Fruit fly (Drosophila melanogaster) whole organism, embryonic: Measurements from ENCODE around the gene stv.
A peak's percentile ranks its signal among the peaks of the same experiment; 100 is the strongest.

ENCODE experiments used
- Atf6 ChIP-seq: fragments of 200-800 bp; sonication (Bioruptor generic); IDR thresholded peaks from 2 replicates; pipeline ENCODE4 v1.3.6; 2022; ENCODE audit warnings: missing biosample characterization, missing genetic modification characterization
- BEAF-32 ChIP-seq: fragments of 200-800 bp; sonication (Bioruptor generic); optimal IDR thresholded peaks from 3 replicates; lab custom pipeline; 2017; ENCODE audit warnings: missing biosample characterization, missing genetic modification characterization, mild to moderate bottlenecking, moderate library complexity, missing genetic modification reagents
- Bteb2 ChIP-seq: fragments of 200-800 bp; sonication (Bioruptor generic); optimal IDR thresholded peaks from 2 replicates; lab custom pipeline; 2016; ENCODE audit warnings: missing biosample characterization, missing genetic modification characterization
- CG10654 ChIP-seq: fragments of 200-800 bp; sonication (Bioruptor generic); optimal IDR thresholded peaks from 2 replicates; lab custom pipeline; 2016; ENCODE audit warnings: missing biosample characterization, missing genetic modification characterization
- CG1233 ChIP-seq: fragments of 200-800 bp; sonication (Bioruptor generic); optimal IDR thresholded peaks from 4 replicates; lab custom pipeline; 2018; ENCODE audit warnings: missing biosample characterization, mild to moderate bottlenecking, missing genetic modification characterization
- CG12769 ChIP-seq: fragments of 200-800 bp; sonication (Bioruptor generic); optimal IDR thresholded peaks from 2 replicates; lab custom pipeline; 2019; ENCODE audit warnings: missing biosample characterization, mild to moderate bottlenecking, missing genetic modification characterization, moderate library complexity
- CG13287 ChIP-seq: fragments of 200-800 bp; sonication (Bioruptor generic); IDR thresholded peaks from 2 replicates; pipeline ENCODE4 v1.3.6; 2022; ENCODE audit warnings: missing biosample characterization, missing genetic modification characterization; ENCODE audit not compliant: partially characterized antibody
- CG13296 ChIP-seq: fragments of 200-800 bp; sonication (Bioruptor generic); optimal IDR thresholded peaks from 3 replicates; lab custom pipeline; 2018; ENCODE audit warnings: missing biosample characterization, mild to moderate bottlenecking, missing genetic modification characterization
- CG13894 ChIP-seq: fragments of 200-800 bp; sonication (Bioruptor generic); optimal IDR thresholded peaks from 3 replicates; lab custom pipeline; 2018; ENCODE audit warnings: missing biosample characterization, mild to moderate bottlenecking, missing genetic modification characterization, moderate library complexity
- CG1603 ChIP-seq: fragments of 200-800 bp; sonication (Bioruptor generic); optimal IDR thresholded peaks from 2 replicates; lab custom pipeline; 2019; ENCODE audit warnings: missing biosample characterization, mild to moderate bottlenecking, missing genetic modification characterization, moderate library complexity
- CG18599 ChIP-seq: fragments of 200-800 bp; sonication (Bioruptor generic); optimal IDR thresholded peaks from 3 replicates; lab custom pipeline; 2017; ENCODE audit warnings: missing biosample characterization, missing genetic modification characterization, mild to moderate bottlenecking, moderate library complexity, missing genetic modification reagents
- CG2129 ChIP-seq: fragments of 200-800 bp; sonication (Bioruptor generic); IDR thresholded peaks from 2 replicates; pipeline ENCODE4 v1.3.6; 2022; ENCODE audit warnings: missing biosample characterization, missing genetic modification characterization; ENCODE audit not compliant: partially characterized antibody
- CG2712 ChIP-seq: fragments of 200-800 bp; optimal IDR thresholded peaks from 3 replicates; lab custom pipeline; 2019; ENCODE audit warnings: missing biosample characterization, mild to moderate bottlenecking, missing genetic modification characterization, moderate library complexity
- CG34224 ChIP-seq: fragments of 200-800 bp; sonication (Bioruptor generic); IDR thresholded peaks from 3 replicates; pipeline ENCODE4 v1.3.6; 2022; ENCODE audit warnings: missing biosample characterization, missing genetic modification characterization; ENCODE audit not compliant: partially characterized antibody
- CG3726 ChIP-seq: fragments of 200-800 bp; sonication (Bioruptor generic); IDR thresholded peaks from 3 replicates; pipeline ENCODE4, ENCODE4 v1.3.6; 2022; ENCODE audit warnings: missing biosample characterization, missing genetic modification characterization
- CG5245 ChIP-seq: fragments of 200-800 bp; sonication (Bioruptor generic); optimal IDR thresholded peaks from 3 replicates; lab custom pipeline; 2016; ENCODE audit warnings: missing biosample characterization, missing genetic modification characterization
- CG6791 ChIP-seq: fragments of 200-800 bp; sonication (Bioruptor generic); IDR thresholded peaks from 3 replicates; pipeline ENCODE4 v1.3.6; 2022; ENCODE audit warnings: missing biosample characterization, missing genetic modification characterization; ENCODE audit not compliant: partially characterized antibody
- CG7357 ChIP-seq: fragments of 200-800 bp; sonication (Bioruptor generic); IDR thresholded peaks from 3 replicates; pipeline ENCODE4 v1.3.6; 2022; ENCODE audit warnings: missing biosample characterization, missing genetic modification characterization
- CG8290 ChIP-seq, 3 experiments: fragments of 200-800 bp; sonication (Bioruptor generic); optimal IDR thresholded peaks; 2 replicates each; lab custom pipeline; 2016 to 2019; ENCODE audit warnings: missing biosample characterization in 3 of 3, missing genetic modification characterization in 3 of 3, mild to moderate bottlenecking in 2 of 3, moderate library complexity in 1 of 3
- CG9797 ChIP-seq: fragments of 200-800 bp; sonication (Bioruptor generic); optimal IDR thresholded peaks from 3 replicates; lab custom pipeline; 2018; ENCODE audit warnings: missing biosample characterization, mild to moderate bottlenecking, missing genetic modification characterization
- D19A ChIP-seq: fragments of 200-800 bp; optimal IDR thresholded peaks from 3 replicates; lab custom pipeline; 2019; ENCODE audit warnings: missing biosample characterization, mild to moderate bottlenecking, missing genetic modification characterization, moderate library complexity
- Deaf1 ChIP-seq: fragments of 200-800 bp; optimal IDR thresholded peaks from 3 replicates; lab custom pipeline; 2019; ENCODE audit warnings: missing biosample characterization, mild to moderate bottlenecking, missing genetic modification characterization, moderate library complexity
- Drgx ChIP-seq: fragments of 200-800 bp; sonication (Bioruptor generic); IDR thresholded peaks from 2 replicates; pipeline ENCODE4 v1.3.6; 2022; ENCODE audit warnings: missing biosample characterization, missing genetic modification characterization
- Ets65A ChIP-seq: fragments of 200-800 bp; sonication (Bioruptor generic); peaks from one replicate; lab custom pipeline; 2016; ENCODE audit warnings: missing biosample characterization, missing genetic modification characterization
- Hsf ChIP-seq: fragments of 200-800 bp; sonication (Bioruptor generic); optimal IDR thresholded peaks from 3 replicates; lab custom pipeline; 2016; ENCODE audit warnings: missing biosample characterization, missing genetic modification characterization
- Opbp ChIP-seq: fragments of 200-800 bp; sonication (Bioruptor generic); IDR thresholded peaks from 3 replicates; pipeline ENCODE4 v1.3.6; 2022; ENCODE audit warnings: missing biosample characterization, missing genetic modification characterization; ENCODE audit not compliant: partially characterized antibody
- Rfx ChIP-seq: fragments of 200-800 bp; sonication (Bioruptor generic); IDR thresholded peaks from 2 replicates; pipeline ENCODE4 v1.3.6; 2022; ENCODE audit warnings: missing biosample characterization, missing genetic modification characterization
- Rx ChIP-seq: fragments of 200-800 bp; sonication (Bioruptor generic); IDR thresholded peaks from 2 replicates; pipeline ENCODE4 v1.3.6; 2022; ENCODE audit warnings: missing biosample characterization, missing genetic modification characterization
- Sry-β ChIP-seq: fragments of 200-800 bp; sonication (Bioruptor generic); optimal IDR thresholded peaks from 2 replicates; lab custom pipeline; 2018; ENCODE audit warnings: missing biosample characterization, mild to moderate bottlenecking, missing genetic modification characterization, moderate library complexity
- Trl ChIP-seq, 3 experiments: fragments of >200 bp in 2 of 3; fragments of 200-800 bp in 1 of 3; sonication (Bioruptor generic) in 1 of 3; optimal IDR thresholded peaks; 2 replicates in 1 of 3; 3 replicates in 2 of 3; lab custom pipeline; 2016 to 2017; ENCODE audit warnings: missing biosample characterization in 1 of 3, missing genetic modification characterization in 1 of 3
- ap ChIP-seq: fragments of 200-800 bp; sonication (Bioruptor generic); IDR thresholded peaks from 2 replicates; pipeline ENCODE4 v1.3.6; 2022; ENCODE audit warnings: missing biosample characterization, missing genetic modification characterization
- cas ChIP-seq: fragments of 200-800 bp; sonication (Bioruptor generic); IDR thresholded peaks from 2 replicates; pipeline ENCODE4 v1.3.6; 2022; ENCODE audit warnings: missing biosample characterization, missing genetic modification characterization
- chinmo ChIP-seq: fragments of 200-800 bp; sonication (Bioruptor generic); IDR thresholded peaks from 4 replicates; pipeline ENCODE4 v1.3.6; 2022; ENCODE audit warnings: missing biosample characterization, missing genetic modification characterization; ENCODE audit not compliant: partially characterized antibody
- esg ChIP-seq: fragments of 200-800 bp; sonication (Bioruptor generic); conservative IDR thresholded peaks from 2 replicates; pipeline ENCODE4 v1.3.6; 2022; ENCODE audit warnings: missing biosample characterization, missing genetic modification characterization
- exex ChIP-seq: fragments of 200-800 bp; sonication (Bioruptor generic); optimal IDR thresholded peaks from 4 replicates; lab custom pipeline; 2018; ENCODE audit warnings: missing biosample characterization, mild to moderate bottlenecking, missing genetic modification characterization, moderate library complexity
- hbn ChIP-seq: fragments of 200-800 bp; sonication (Bioruptor generic); IDR thresholded peaks from 2 replicates; pipeline ENCODE4 v1.3.6; 2022; ENCODE audit warnings: missing biosample characterization, missing genetic modification characterization; ENCODE audit not compliant: partially characterized antibody
- lbe ChIP-seq: fragments of 200-800 bp; sonication (Bioruptor generic); optimal IDR thresholded peaks from 2 replicates; lab custom pipeline; 2016; ENCODE audit warnings: missing biosample characterization, mild to moderate bottlenecking, missing genetic modification characterization
- mirr ChIP-seq: fragments of 200-800 bp; sonication (Bioruptor generic); optimal IDR thresholded peaks from 3 replicates; lab custom pipeline; 2018; ENCODE audit warnings: missing biosample characterization, mild to moderate bottlenecking, missing genetic modification characterization
- nom ChIP-seq: fragments of 200-800 bp; sonication (Bioruptor generic); optimal IDR thresholded peaks from 2 replicates; lab custom pipeline; 2017; ENCODE audit warnings: missing biosample characterization, missing genetic modification characterization, mild to moderate bottlenecking, moderate library complexity, missing genetic modification reagents
- pum ChIP-seq: fragments of 200-800 bp; sonication (Bioruptor generic); optimal IDR thresholded peaks from 2 replicates; lab custom pipeline; 2016; ENCODE audit warnings: missing biosample characterization, missing genetic modification characterization
- rib ChIP-seq: fragments of 200-800 bp; sonication (Bioruptor generic); IDR thresholded peaks from 2 replicates; pipeline ENCODE4 v1.3.6; 2022; ENCODE audit warnings: missing biosample characterization, missing genetic modification characterization
- sens ChIP-seq: fragments of 200-800 bp; sonication (Bioruptor generic); peaks from one replicate; lab custom pipeline; 2016; ENCODE audit warnings: missing biosample characterization, missing genetic modification characterization
- slou ChIP-seq: fragments of 200-800 bp; sonication (Bioruptor generic); optimal IDR thresholded peaks from 3 replicates; lab custom pipeline; 2016; ENCODE audit warnings: missing biosample characterization, missing genetic modification characterization
- sr ChIP-seq: fragments of 200-800 bp; sonication (Bioruptor generic); IDR thresholded peaks from 3 replicates; pipeline ENCODE4 v1.3.6; 2022; ENCODE audit warnings: missing biosample characterization, missing genetic modification characterization
- unpg ChIP-seq: fragments of 200-800 bp; sonication (Bioruptor generic); optimal IDR thresholded peaks from 3 replicates; lab custom pipeline; 2018; ENCODE audit warnings: missing biosample characterization, mild to moderate bottlenecking, missing genetic modification characterization, moderate library complexity
- vnd ChIP-seq: fragments of 200-800 bp; sonication (Bioruptor generic); IDR thresholded peaks from 3 replicates; pipeline ENCODE4 v1.3.6; 2022; ENCODE audit warnings: missing biosample characterization, missing genetic modification characterization; ENCODE audit not compliant: partially characterized antibody

stv gene

DNA sequence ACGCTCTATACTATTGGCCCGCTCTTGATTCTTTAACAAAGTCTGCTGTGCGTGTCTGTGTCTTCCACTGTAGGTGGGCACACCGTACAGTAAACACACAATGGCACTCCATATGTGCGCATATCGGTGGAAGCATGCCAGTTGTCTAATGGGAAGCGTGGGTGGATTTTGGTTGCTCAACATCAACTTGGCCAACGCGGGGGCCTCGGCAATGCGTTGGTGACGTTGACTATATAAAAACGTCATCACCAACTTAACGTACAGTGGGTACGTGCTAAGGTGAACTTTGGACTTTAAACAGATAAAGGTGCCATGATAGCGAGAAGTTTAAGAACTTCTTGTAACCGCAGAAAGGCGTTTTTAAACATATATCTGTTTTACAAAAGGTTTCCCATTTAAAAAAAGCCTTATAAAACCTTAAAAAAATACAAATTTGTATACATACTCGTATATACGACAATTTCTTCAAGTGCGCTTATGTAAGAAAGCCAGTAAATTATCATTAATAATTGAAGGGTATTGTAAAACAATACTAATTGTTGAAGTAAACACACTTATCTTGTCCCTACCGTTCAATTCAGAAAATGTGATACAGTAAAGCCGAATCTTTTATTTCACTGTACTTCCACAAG, 2.4 kb downstream of the stv start (continued):
- peak; percentile 43 for TF ChIP-seq exex (tag; lab: Kevin White, UChicago)
- peak; percentile 34 for TF ChIP-seq esg (GFP tag; lab: Robert Waterston, UW)
- TF ChIP-seq CG1233 (GFP tag; lab: Kevin White, UChicago), result peak; percentile 13
- TF ChIP-seq CG2712 (tag; lab: Kevin White, UChicago), result peak; percentile 31

DNA sequence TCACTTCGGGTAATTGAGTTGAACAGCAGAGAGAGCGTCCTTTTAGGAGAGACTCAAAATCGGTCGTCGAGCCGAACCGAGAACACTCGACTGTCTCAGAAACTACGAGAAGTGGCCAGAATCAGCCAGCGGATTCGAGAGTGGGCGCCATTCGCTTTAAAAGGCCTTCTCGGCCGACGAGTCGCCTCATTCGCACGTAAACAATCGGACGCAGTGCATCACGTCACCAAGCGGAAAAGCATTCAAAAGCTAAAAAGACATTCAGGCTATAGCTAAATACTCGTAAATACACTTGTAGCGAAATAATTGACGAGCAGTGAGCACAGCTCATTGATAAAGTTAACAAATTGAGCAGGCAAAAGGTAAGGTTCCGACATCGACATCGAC, 2.9 kb downstream of the stv start:
- 0 out of 2 replicates have a peak, but pooled peaks have one; percentile 6 for TF ChIP-seq Drgx
- peak; percentile 38 for TF ChIP-seq nom
- no peak for TF ChIP-seq D19A (tag; lab: Kevin White, UChicago)
- no peak for TF ChIP-seq Hsf (GFP tag; lab: Kevin White, UChicago)
- 0 out of 2 replicates have a peak, but pooled peaks have one; percentile 23 for TF ChIP-seq hbn (GFP tag; lab: Robert Waterston, UW)
- TF ChIP-seq vnd, result no peak
- TF ChIP-seq CG8290 (GFP tag; optimal IDR thresholded peaks at IDR 0.05; lab: Kevin White, UChicago), result no peak
- TF ChIP-seq CG8290 (tag; optimal IDR thresholded peaks at IDR 0.05; lab: Kevin White, UChicago), result peak in 1 of 2 experiments; percentile 8
- TF ChIP-seq CG13894 (tag; lab: Kevin White, UChicago), result peak; percentile 10
- TF ChIP-seq lbe (GFP tag; lab: Kevin White, UChicago), result no peak
- no peak for TF ChIP-seq CG3726 (GFP tag; lab: Robert Waterston, UW)
- peak; percentile 14; the same call in 1 of the 3 replicates for TF ChIP-seq sr
- TF ChIP-seq unpg (GFP tag; lab: Kevin White, UChicago), result no peak
- 0 out of 3 replicates have a peak, but pooled peaks have one; percentile 17 for TF ChIP-seq Opbp (GFP tag; lab: Robert Waterston, UW)
- TF ChIP-seq sens (GFP tag; lab: Kevin White, UChicago), result no peak
- TF ChIP-seq CG6791, result no peak
- no peak for TF ChIP-seq Sry-β (GFP tag; lab: Kevin White, UChicago)
- TF ChIP-seq CG1603 (tag; lab: Kevin White, UChicago), result no peak
- TF ChIP-seq CG18599 (GFP tag; lab: Kevin White, UChicago), result no peak
- TF ChIP-seq BEAF-32 (GFP tag; lab: Kevin White, UChicago), result no peak
- TF ChIP-seq rib (GFP tag; lab: Robert Waterston, UW), result peak; percentile 72; the same call in 1 of the 2 replicates
- peak; percentile 28 for TF ChIP-seq mirr
- no peak for TF ChIP-seq CG5245
- TF ChIP-seq Atf6 (GFP tag; lab: Robert Waterston, UW), result 0 out of 2 replicates have a peak, but pooled peaks have one; percentile 9
- no peak for TF ChIP-seq CG2129 (GFP tag; lab: Robert Waterston, UW)
- TF ChIP-seq CG9797 (GFP tag; lab: Kevin White, UChicago), result no peak
- no peak for TF ChIP-seq Rx (GFP tag; lab: Robert Waterston, UW)
- TF ChIP-seq chinmo (GFP tag; lab: Robert Waterston, UW), result peak; percentile 84; the same call in 1 of the 4 replicates
- no peak for TF ChIP-seq CG13287
- TF ChIP-seq CG10654 (GFP tag; lab: Kevin White, UChicago), result no peak
- no peak for TF ChIP-seq cas (GFP tag; lab: Robert Waterston, UW)
- TF ChIP-seq CG34224 (GFP tag; lab: Robert Waterston, UW), result peak; percentile 41; the same call in 2 of the 3 replicates
- no peak for TF ChIP-seq CG7357
- TF ChIP-seq CG13296 (GFP tag; lab: Kevin White, UChicago), result no peak
- peak in 1 of 2 experiments; percentile 55 for TF ChIP-seq Trl (optimal IDR thresholded peaks at IDR 0.05; lab: Kevin White, UChicago)
- TF ChIP-seq Trl (GFP tag; optimal IDR thresholded peaks at IDR 0.05; lab: Kevin White, UChicago), result no peak
- TF ChIP-seq Bteb2 (GFP tag; lab: Kevin White, UChicago), result no peak
- TF ChIP-seq Rfx, result peak; percentile 21; the same call in 1 of the 2 replicates
- no peak for TF ChIP-seq Ets65A
- TF ChIP-seq Deaf1 (tag; lab: Kevin White, UChicago), result peak; percentile 84
- no peak for TF ChIP-seq pum
- no peak for TF ChIP-seq slou (GFP tag; lab: Kevin White, UChicago)
- TF ChIP-seq ap (GFP tag; lab: Robert Waterston, UW), result no peak
- TF ChIP-seq CG12769, result peak; percentile 9
- TF ChIP-seq, all 482 proteins: peak for 16
